Worm (Caenorhabditis elegans) whole organism, young adult: ENCODE results near the gene nhr-286.

Source experiments
- D2030.7 ChIP-seq: fragments of 200-800 bp; sonication (Bioruptor generic); IDR thresholded peaks from 2 replicates; pipeline ENCODE4 v1.3.6; 2022; ENCODE audit warnings: missing genetic modification reagents, missing genetic modification characterization, missing compliant biosample characterization
- F10E7.11 ChIP-seq: sonication (generic microtip); optimal IDR thresholded peaks from 2 replicates; lab custom pipeline; 2017; ENCODE audit warnings: mild to moderate bottlenecking, missing genetic modification characterization, moderate library complexity, missing compliant biosample characterization
- F23B12.7 ChIP-seq: sonication (generic microtip); optimal IDR thresholded peaks from 2 replicates; lab custom pipeline; 2017; ENCODE audit warnings: missing genetic modification characterization, mild to moderate bottlenecking, missing compliant biosample characterization, antibody characterized with exemption, moderate library complexity; ENCODE audit not compliant: insufficient read depth
- F33H1.4 ChIP-seq: fragments of 200-800 bp; sonication (Bioruptor generic); IDR thresholded peaks from 2 replicates; pipeline ENCODE4 v1.3.6; 2022; ENCODE audit warnings: missing genetic modification reagents, missing genetic modification characterization, missing compliant biosample characterization
- F37B4.10 ChIP-seq: fragments of 200-800 bp; sonication (Bioruptor generic); IDR thresholded peaks from 2 replicates; pipeline ENCODE4 v1.3.6; 2022; ENCODE audit warnings: missing genetic modification characterization, missing compliant biosample characterization
- K11D2.4 ChIP-seq: fragments of 200-800 bp; sonication (Bioruptor generic); IDR thresholded peaks from 2 replicates; pipeline ENCODE4 v1.3.6; 2022; ENCODE audit warnings: missing genetic modification reagents, missing genetic modification characterization, missing compliant biosample characterization
- K12H6.12 ChIP-seq: fragments of 200-800 bp; sonication (Bioruptor generic); optimal IDR thresholded peaks from 2 replicates; lab custom pipeline; 2018; ENCODE audit warnings: mild to moderate bottlenecking, missing genetic modification characterization, missing compliant biosample characterization
- Y53F4B.3 ChIP-seq: fragments of 200-800 bp; sonication (Bioruptor generic); IDR thresholded peaks from 2 replicates; pipeline ENCODE4 v1.3.6; 2022; ENCODE audit warnings: missing genetic modification reagents, missing genetic modification characterization, missing compliant biosample characterization
- Y53G8AR.9 ChIP-seq: fragments of 200-800 bp; sonication (Bioruptor generic); conservative IDR thresholded peaks from 2 replicates; pipeline ENCODE4 v1.3.6; 2022; ENCODE audit warnings: missing genetic modification reagents, missing genetic modification characterization, missing compliant biosample characterization
- Y56A3A.18 ChIP-seq: fragments of 200-800 bp; sonication (Bioruptor generic); IDR thresholded peaks from 2 replicates; pipeline ENCODE4 v1.3.6; 2022; ENCODE audit warnings: missing genetic modification reagents, missing genetic modification characterization, missing compliant biosample characterization
- ZK185.1 ChIP-seq: sonication (generic microtip); optimal IDR thresholded peaks from 2 replicates; lab custom pipeline; 2016; ENCODE audit warnings: mild to moderate bottlenecking, missing genetic modification characterization, missing compliant biosample characterization; ENCODE audit not compliant: poor library complexity, severe bottlenecking
- athp-1 ChIP-seq: sonication (generic microtip); optimal IDR thresholded peaks from 2 replicates; lab custom pipeline; 2017; ENCODE audit warnings: mild to moderate bottlenecking, missing genetic modification characterization, missing compliant biosample characterization
- attf-5 ChIP-seq: fragments of 200-800 bp; sonication (Bioruptor generic); optimal IDR thresholded peaks from 2 replicates; lab custom pipeline; 2018; ENCODE audit warnings: mild to moderate bottlenecking, missing genetic modification characterization, missing compliant biosample characterization
- attf-6 ChIP-seq: fragments of 200-800 bp; sonication (Bioruptor generic); IDR thresholded peaks from 2 replicates; pipeline ENCODE4 v1.3.6; 2022; ENCODE audit warnings: missing genetic modification reagents, missing genetic modification characterization, missing compliant biosample characterization
- cebp-1 ChIP-seq, 2 experiments: fragments of 200-800 bp in 1 of 2; sonication (Bioruptor generic) in 1 of 2; sonication (generic microtip) in 1 of 2; IDR thresholded peaks in 1 of 2; optimal IDR thresholded peaks in 1 of 2; 2 replicates each; pipeline versions ENCODE4 v1.3.6 to Lab custom; 2017 to 2022; ENCODE audit warnings: missing compliant biosample characterization in 2 of 2, missing genetic modification characterization in 2 of 2, mild to moderate bottlenecking in 1 of 2, missing genetic modification reagents in 1 of 2, moderate library complexity in 1 of 2
- ceh-100 ChIP-seq: fragments of 200-800 bp; sonication (Bioruptor generic); IDR thresholded peaks from 2 replicates; pipeline ENCODE4 v1.3.6; 2022; ENCODE audit warnings: missing genetic modification reagents, missing genetic modification characterization, missing compliant biosample characterization
- ceh-27 ChIP-seq: fragments of 200-800 bp; sonication (Bioruptor generic); optimal IDR thresholded peaks from 2 replicates; lab custom pipeline; 2018; ENCODE audit warnings: mild to moderate bottlenecking, missing genetic modification characterization, moderate library complexity, missing compliant biosample characterization
- ceh-79 ChIP-seq: sonication (generic microtip); optimal IDR thresholded peaks from 2 replicates; lab custom pipeline; 2017; ENCODE audit warnings: mild to moderate bottlenecking, missing genetic modification characterization, missing compliant biosample characterization
- dox-1 ChIP-seq: fragments of 200-800 bp; sonication (Bioruptor generic); IDR thresholded peaks from 2 replicates; pipeline ENCODE4 v1.3.6; 2022; ENCODE audit warnings: missing genetic modification reagents, missing genetic modification characterization, missing compliant biosample characterization
- efl-1 ChIP-seq: fragments of 150-350 bp; optimal IDR thresholded peaks from 2 replicates; lab custom pipeline; 2014; ENCODE audit warnings: missing biosample characterization, missing genetic modification reagents, missing genetic modification characterization
- egrh-3 ChIP-seq: fragments of 200-800 bp; sonication (Bioruptor generic); IDR thresholded peaks from 2 replicates; pipeline ENCODE4 v1.3.6; 2022; ENCODE audit warnings: missing genetic modification reagents, missing genetic modification characterization, missing compliant biosample characterization
- let-607 ChIP-seq, 2 experiments: fragments of 200-800 bp in 1 of 2; sonication (Bioruptor generic) in 1 of 2; sonication (generic microtip) in 1 of 2; optimal IDR thresholded peaks; 2 replicates each; lab custom pipeline; 2016 to 2018; ENCODE audit warnings: mild to moderate bottlenecking in 2 of 2, missing compliant biosample characterization in 2 of 2, missing genetic modification characterization in 2 of 2, moderate library complexity in 2 of 2, missing genotype in 1 of 2
- lin-26 ChIP-seq: fragments of 200-800 bp; sonication (Bioruptor generic); IDR thresholded peaks from 2 replicates; pipeline ENCODE4 v1.3.6; 2022; ENCODE audit warnings: missing genetic modification reagents, missing genetic modification characterization, missing compliant biosample characterization
- lin-54 ChIP-seq: fragments of 200-800 bp; sonication (Bioruptor generic); optimal IDR thresholded peaks from 2 replicates; lab custom pipeline; 2018; ENCODE audit warnings: mild to moderate bottlenecking, missing genetic modification characterization, missing compliant biosample characterization
- lir-1 ChIP-seq: fragments of 200-800 bp; sonication (Bioruptor generic); conservative IDR thresholded peaks from 2 replicates; pipeline ENCODE4 v1.3.6; 2022; ENCODE audit warnings: missing genetic modification reagents, missing genetic modification characterization, missing compliant biosample characterization
- lsl-1 ChIP-seq: fragments of 200-800 bp; sonication (Bioruptor generic); optimal IDR thresholded peaks from 2 replicates; lab custom pipeline; 2018; ENCODE audit warnings: mild to moderate bottlenecking, missing genetic modification characterization, moderate library complexity, missing compliant biosample characterization
- madf-6 ChIP-seq: fragments of 200-800 bp; sonication (Bioruptor generic); IDR thresholded peaks from 2 replicates; pipeline ENCODE4 v1.3.6; 2022; ENCODE audit warnings: missing genetic modification reagents, missing genetic modification characterization, missing compliant biosample characterization
- nhr-179 ChIP-seq: sonication (generic microtip); optimal IDR thresholded peaks from 2 replicates; lab custom pipeline; 2016; ENCODE audit warnings: mild to moderate bottlenecking, missing genetic modification characterization, missing compliant biosample characterization
- nhr-27 ChIP-seq: fragments of 200-800 bp; sonication (Bioruptor generic); optimal IDR thresholded peaks from 2 replicates; lab custom pipeline; 2018; ENCODE audit warnings: mild to moderate bottlenecking, missing genetic modification characterization, moderate library complexity, missing compliant biosample characterization
- pha-4 ChIP-seq: fragments of 150-350 bp; sonication (generic microtip); optimal IDR thresholded peaks from 2 replicates; lab custom pipeline; 2014; ENCODE audit warnings: missing biosample characterization, missing genetic modification reagents, missing genetic modification characterization
- rec-8 ChIP-seq, 2 experiments: sonication (generic microtip); optimal IDR thresholded peaks; 2 replicates each; lab custom pipeline; 2016; ENCODE audit warnings: mild to moderate bottlenecking in 2 of 2, missing genetic modification characterization in 2 of 2, missing genetic modification reagents in 2 of 2, missing genotype in 2 of 2, missing biosample characterization in 1 of 2, missing compliant biosample characterization in 1 of 2, moderate library complexity in 1 of 2
- sea-2 ChIP-seq: fragments of 200-800 bp; sonication (Bioruptor generic); IDR thresholded peaks from 2 replicates; pipeline ENCODE4 v1.3.6; 2022; ENCODE audit warnings: missing genetic modification characterization, missing compliant biosample characterization
- snpc-1.3 ChIP-seq: sonication (generic microtip); optimal IDR thresholded peaks from 2 replicates; lab custom pipeline; 2017; ENCODE audit warnings: missing genetic modification characterization, mild to moderate bottlenecking, missing compliant biosample characterization, antibody characterized with exemption, moderate library complexity, missing genotype, missing genetic modification reagents; ENCODE audit not compliant: insufficient read depth
- snpc-3.4 ChIP-seq: sonication (generic microtip); optimal IDR thresholded peaks from 2 replicates; lab custom pipeline; 2017; ENCODE audit warnings: missing genetic modification characterization, mild to moderate bottlenecking, missing compliant biosample characterization, antibody characterized with exemption, moderate library complexity, missing genotype, missing genetic modification reagents
- snpc-4 ChIP-seq, 5 experiments: fragments of 150-350 bp in 1 of 5; sonication (generic microtip) in 4 of 5; optimal IDR thresholded peaks; 2 replicates each; lab custom pipeline; 2014 to 2018; ENCODE audit warnings: missing genetic modification characterization in 5 of 5, missing biosample characterization in 3 of 5, antibody characterized with exemption in 2 of 5, mild to moderate bottlenecking in 2 of 5, missing compliant biosample characterization in 2 of 5, missing genotype in 2 of 5, moderate library complexity in 2 of 5, missing genetic modification reagents in 1 of 5
- tbx-9 ChIP-seq: sonication (generic microtip); optimal IDR thresholded peaks from 2 replicates; lab custom pipeline; 2016; ENCODE audit warnings: borderline replicate concordance, missing genetic modification characterization, inconsistent platforms, missing compliant biosample characterization
- unc-130 ChIP-seq: sonication (generic microtip); optimal IDR thresholded peaks from 2 replicates; lab custom pipeline; 2016; ENCODE audit warnings: missing genetic modification reagents, missing genetic modification characterization, missing compliant biosample characterization
- xnd-1 ChIP-seq: sonication (generic microtip); optimal IDR thresholded peaks from 2 replicates; lab custom pipeline; 2016; ENCODE audit warnings: missing genotype, missing genetic modification reagents, missing genetic modification characterization, missing compliant biosample characterization
- ztf-18 ChIP-seq: sonication (generic microtip); optimal IDR thresholded peaks from 2 replicates; lab custom pipeline; 2016; ENCODE audit warnings: missing genotype, mild to moderate bottlenecking, missing genetic modification characterization, missing compliant biosample characterization
- ztf-25 ChIP-seq: fragments of 200-800 bp; sonication (Bioruptor generic); IDR thresholded peaks from 2 replicates; pipeline ENCODE4 v1.3.6; 2022; ENCODE audit warnings: missing genetic modification reagents, missing genetic modification characterization, missing compliant biosample characterization
- ztf-6 ChIP-seq: fragments of 200-800 bp; sonication (Bioruptor generic); IDR thresholded peaks from 2 replicates; pipeline ENCODE4 v1.3.6; 2022; ENCODE audit warnings: missing genetic modification reagents, missing genetic modification characterization, missing compliant biosample characterization

nhr-286 gene

ce11 chrV:7087340-7087739, 4.1 kb downstream of the nhr-286 start:
- no peak for TF ChIP-seq ztf-6 (GFP tag; lab: Robert Waterston, UW)
- no peak for TF ChIP-seq F33H1.4 (GFP tag; lab: Robert Waterston, UW)
- TF ChIP-seq sea-2 = no peak
- TF ChIP-seq Y53G8AR.9 (GFP tag; lab: Robert Waterston, UW) = no peak
- TF ChIP-seq let-607 (tag; optimal IDR thresholded peaks at IDR 0.05; lab: Kevin White, UChicago) = no peak
- TF ChIP-seq lin-26 (GFP tag; lab: Robert Waterston, UW) = no peak
- no peak for TF ChIP-seq athp-1
- TF ChIP-seq D2030.7 (GFP tag; lab: Robert Waterston, UW) = no peak
- TF ChIP-seq tbx-9 (tag; lab: Kevin White, UChicago) = no peak
- TF ChIP-seq snpc-3.4 = no peak
- TF ChIP-seq snpc-1.3 = no peak
- no peak for TF ChIP-seq lsl-1 (GFP tag; lab: Kevin White, UChicago)
- TF ChIP-seq ztf-18 = no peak
- TF ChIP-seq cebp-1 (GFP tag; IDR thresholded peaks at IDR 0.05; lab: Robert Waterston, UW) = no peak
- no peak for TF ChIP-seq cebp-1 (tag; optimal IDR thresholded peaks at IDR 0.05; lab: Kevin White, UChicago)
- no peak for TF ChIP-seq efl-1 (GFP tag; lab: Kevin White, UChicago)
- no peak for TF ChIP-seq snpc-4 (GFP tag; optimal IDR thresholded peaks at IDR 0.05; lab: Kevin White, UChicago)
- no peak for TF ChIP-seq snpc-4 (tag; optimal IDR thresholded peaks at IDR 0.05; lab: Kevin White, UChicago)
- no peak for TF ChIP-seq ceh-100
- no peak for TF ChIP-seq ceh-27 (GFP tag; lab: Kevin White, UChicago)
- no peak for TF ChIP-seq Y56A3A.18 (GFP tag; lab: Robert Waterston, UW)

- TF ChIP-seq ztf-18 = no peak
- no peak for TF ChIP-seq lir-1 (GFP tag; lab: Robert Waterston, UW)
- no peak for TF ChIP-seq Y53F4B.3
- TF ChIP-seq ZK185.1 (tag; lab: Kevin White, UChicago) = no peak
- TF ChIP-seq lin-26 (GFP tag; lab: Robert Waterston, UW) = no peak
- no peak for TF ChIP-seq xnd-1 (tag; lab: Kevin White, UChicago)
- TF ChIP-seq attf-6 (GFP tag; lab: Robert Waterston, UW) = no peak
- TF ChIP-seq madf-6 (GFP tag; lab: Robert Waterston, UW) = no peak
- TF ChIP-seq ceh-27 (GFP tag; lab: Kevin White, UChicago) = no peak
- TF ChIP-seq pha-4 = no peak
- TF ChIP-seq nhr-27 (tag; lab: Kevin White, UChicago) = no peak
- TF ChIP-seq dox-1 (GFP tag; lab: Robert Waterston, UW) = no peak
- TF ChIP-seq nhr-179 (tag; lab: Kevin White, UChicago) = no peak
- TF ChIP-seq ztf-25 = no peak
- no peak for TF ChIP-seq attf-5 (GFP tag; lab: Kevin White, UChicago)
- no peak for TF ChIP-seq F37B4.10 (GFP tag; lab: Robert Waterston, UW)
- no peak for TF ChIP-seq F10E7.11 (tag; lab: Kevin White, UChicago)
Measured at ce11 chrV:7085518-7086104, 5.8 kb downstream of the nhr-286 start, which contains the start of gene VC5.2. TSS of gene VC5.2 (plus strand) at chrV:7085956.

ce11 chrV:7084612-7085139, 6.7 kb downstream of the nhr-286 start, which contains the start of gene mys-1:
TSS of gene mys-1 (minus strand) at chrV:7084662.
- TF ChIP-seq snpc-4 (GFP tag; optimal IDR thresholded peaks at IDR 0.05; lab: Kevin White, UChicago) (peak; percentile 42), snpc-4 (tag; optimal IDR thresholded peaks at IDR 0.05; lab: Kevin White, UChicago) (peak in 1 of 4 experiments; percentile 7), unc-130 (GFP tag; lab: Kevin White, UChicago) (peak; percentile 56), F23B12.7 (tag; lab: Kevin White, UChicago) (peak; percentile 26), rec-8 (tag; optimal IDR thresholded peaks at IDR 0.05; lab: Kevin White, UChicago) (peak in 1 of 2 experiments; percentile 16), efl-1 (GFP tag; lab: Kevin White, UChicago) (peak; percentile 79), lin-54 (GFP tag; lab: Kevin White, UChicago) (peak; percentile 99), ztf-18 (peak; percentile 32), ZK185.1 (tag; lab: Kevin White, UChicago) (peak; percentile 61), K12H6.12 (tag; lab: Kevin White, UChicago) (peak; percentile 10), cebp-1 (GFP tag; IDR thresholded peaks at IDR 0.05; lab: Robert Waterston, UW) (no peak), cebp-1 (tag; optimal IDR thresholded peaks at IDR 0.05; lab: Kevin White, UChicago) (peak; percentile 70), D2030.7 (GFP tag; lab: Robert Waterston, UW) (no peak), ztf-6 (GFP tag; lab: Robert Waterston, UW) (no peak), egrh-3 (GFP tag; lab: Robert Waterston, UW) (peak; percentile 6; the same call in 1 of the 2 replicates), ceh-79 (tag; lab: Kevin White, UChicago) (no peak), K11D2.4 (GFP tag; lab: Robert Waterston, UW) (0 out of 2 replicates have a peak, but pooled peaks have one; percentile 27)
